Fruit fly (Drosophila melanogaster): Measurements from ENCODE around the gene CG13998.

dm6 chr2L:5956706-5957105 is at the start of gene CG13998, which contains the start of gene Vm26Ab:
- TF ChIP-seq Hnf4 (GFP tag; optimal IDR thresholded peaks at IDR 0.05), result no peak
- TF ChIP-seq CG9705 (GFP tag; optimal IDR thresholded peaks at IDR 0.05), result no peak
